Worm (Caenorhabditis elegans) whole organism, young adult: ENCODE data around the gene tbce-1.

Experiments used
- B0019.2 ChIP-seq: fragments of 200-800 bp; sonication (Bioruptor generic); conservative IDR thresholded peaks from 2 replicates; pipeline ENCODE4 v1.3.6; 2022; ENCODE audit warnings: missing genetic modification reagents, missing genetic modification characterization, missing compliant biosample characterization
- B0261.1 ChIP-seq: sonication (generic microtip); optimal IDR thresholded peaks from 2 replicates; lab custom pipeline; 2016; ENCODE audit warnings: mild to moderate bottlenecking, missing genetic modification characterization, moderate library complexity, missing compliant biosample characterization
- D2030.7 ChIP-seq: fragments of 200-800 bp; sonication (Bioruptor generic); IDR thresholded peaks from 2 replicates; pipeline ENCODE4 v1.3.6; 2022; ENCODE audit warnings: missing genetic modification reagents, missing genetic modification characterization, missing compliant biosample characterization
- F23B12.7 ChIP-seq: sonication (generic microtip); optimal IDR thresholded peaks from 2 replicates; lab custom pipeline; 2017; ENCODE audit warnings: missing genetic modification characterization, mild to moderate bottlenecking, missing compliant biosample characterization, antibody characterized with exemption, moderate library complexity; ENCODE audit not compliant: insufficient read depth
- F33H1.4 ChIP-seq: fragments of 200-800 bp; sonication (Bioruptor generic); IDR thresholded peaks from 2 replicates; pipeline ENCODE4 v1.3.6; 2022; ENCODE audit warnings: missing genetic modification reagents, missing genetic modification characterization, missing compliant biosample characterization
- F37B4.10 ChIP-seq: fragments of 200-800 bp; sonication (Bioruptor generic); IDR thresholded peaks from 2 replicates; pipeline ENCODE4 v1.3.6; 2022; ENCODE audit warnings: missing genetic modification characterization, missing compliant biosample characterization
- F39B2.1 ChIP-seq: fragments of 200-800 bp; sonication (Bioruptor generic); IDR thresholded peaks from 2 replicates; pipeline ENCODE4 v1.3.6; 2022; ENCODE audit warnings: missing genetic modification reagents, missing genetic modification characterization, missing compliant biosample characterization
- Y53F4B.3 ChIP-seq: fragments of 200-800 bp; sonication (Bioruptor generic); IDR thresholded peaks from 2 replicates; pipeline ENCODE4 v1.3.6; 2022; ENCODE audit warnings: missing genetic modification reagents, missing genetic modification characterization, missing compliant biosample characterization
- athp-1 ChIP-seq: sonication (generic microtip); optimal IDR thresholded peaks from 2 replicates; lab custom pipeline; 2017; ENCODE audit warnings: mild to moderate bottlenecking, missing genetic modification characterization, missing compliant biosample characterization
- attf-5 ChIP-seq: fragments of 200-800 bp; sonication (Bioruptor generic); optimal IDR thresholded peaks from 2 replicates; lab custom pipeline; 2018; ENCODE audit warnings: mild to moderate bottlenecking, missing genetic modification characterization, missing compliant biosample characterization
- bed-2 ChIP-seq: fragments of 200-800 bp; sonication (Bioruptor generic); IDR thresholded peaks from 2 replicates; pipeline ENCODE4 v1.3.6; 2022; ENCODE audit warnings: missing genetic modification reagents, missing genetic modification characterization, missing compliant biosample characterization
- die-1 ChIP-seq: sonication (generic microtip); optimal IDR thresholded peaks from 2 replicates; lab custom pipeline; 2016; ENCODE audit warnings: missing genotype, mild to moderate bottlenecking, missing genetic modification characterization, missing compliant biosample characterization
- dpl-1 ChIP-seq: fragments of 150-350 bp; optimal IDR thresholded peaks from 2 replicates; lab custom pipeline; 2014; ENCODE audit warnings: missing biosample characterization, missing genetic modification reagents, missing genetic modification characterization
- efl-1 ChIP-seq: fragments of 150-350 bp; optimal IDR thresholded peaks from 2 replicates; lab custom pipeline; 2014; ENCODE audit warnings: missing biosample characterization, missing genetic modification reagents, missing genetic modification characterization
- egl-18 ChIP-seq: fragments of 200-800 bp; sonication (Bioruptor generic); IDR thresholded peaks from 2 replicates; pipeline ENCODE4 v1.3.6; 2022; ENCODE audit warnings: missing genetic modification reagents, missing genetic modification characterization, missing compliant biosample characterization
- egrh-3 ChIP-seq: fragments of 200-800 bp; sonication (Bioruptor generic); IDR thresholded peaks from 2 replicates; pipeline ENCODE4 v1.3.6; 2022; ENCODE audit warnings: missing genetic modification reagents, missing genetic modification characterization, missing compliant biosample characterization
- ekl-4 ChIP-seq: fragments of 200-800 bp; sonication (Bioruptor generic); IDR thresholded peaks from 2 replicates; pipeline ENCODE4 v1.3.6; 2022; ENCODE audit warnings: missing genetic modification reagents, missing genetic modification characterization, missing compliant biosample characterization
- ets-4 ChIP-seq: fragments of 200-800 bp; sonication (Bioruptor generic); optimal IDR thresholded peaks from 2 replicates; lab custom pipeline; 2018; ENCODE audit warnings: mild to moderate bottlenecking, missing genetic modification characterization, missing compliant biosample characterization
- hmg-1.2 ChIP-seq: fragments of 200-800 bp; sonication (Bioruptor generic); IDR thresholded peaks from 2 replicates; pipeline ENCODE4 v1.3.6; 2022; ENCODE audit warnings: missing genetic modification reagents, missing genetic modification characterization, missing compliant biosample characterization
- let-526 ChIP-seq: fragments of 200-800 bp; sonication (Bioruptor generic); IDR thresholded peaks from 2 replicates; pipeline ENCODE4 v1.3.6; 2022; ENCODE audit warnings: missing genetic modification reagents, missing genetic modification characterization, missing compliant biosample characterization
- lin-26 ChIP-seq: fragments of 200-800 bp; sonication (Bioruptor generic); IDR thresholded peaks from 2 replicates; pipeline ENCODE4 v1.3.6; 2022; ENCODE audit warnings: missing genetic modification reagents, missing genetic modification characterization, missing compliant biosample characterization
- lir-1 ChIP-seq: fragments of 200-800 bp; sonication (Bioruptor generic); conservative IDR thresholded peaks from 2 replicates; pipeline ENCODE4 v1.3.6; 2022; ENCODE audit warnings: missing genetic modification reagents, missing genetic modification characterization, missing compliant biosample characterization
- lsl-1 ChIP-seq: fragments of 200-800 bp; sonication (Bioruptor generic); optimal IDR thresholded peaks from 2 replicates; lab custom pipeline; 2018; ENCODE audit warnings: mild to moderate bottlenecking, missing genetic modification characterization, moderate library complexity, missing compliant biosample characterization
- madf-10 ChIP-seq: sonication (generic microtip); optimal IDR thresholded peaks from 2 replicates; lab custom pipeline; 2016; ENCODE audit warnings: mild to moderate bottlenecking, missing genetic modification characterization, missing compliant biosample characterization
- madf-6 ChIP-seq: fragments of 200-800 bp; sonication (Bioruptor generic); IDR thresholded peaks from 2 replicates; pipeline ENCODE4 v1.3.6; 2022; ENCODE audit warnings: missing genetic modification reagents, missing genetic modification characterization, missing compliant biosample characterization
- mcd-1 ChIP-seq: fragments of 200-800 bp; sonication (Bioruptor generic); IDR thresholded peaks from 2 replicates; pipeline ENCODE4 v1.3.6; 2022; ENCODE audit warnings: missing genetic modification reagents, missing genetic modification characterization, missing compliant biosample characterization
- repo-1 ChIP-seq: sonication (generic microtip); optimal IDR thresholded peaks from 2 replicates; lab custom pipeline; 2017; ENCODE audit warnings: mild to moderate bottlenecking, missing genetic modification characterization, missing compliant biosample characterization
- rpc-1 ChIP-seq, 2 experiments: fragments of 150-350 bp in 1 of 2; sonication (generic microtip) in 1 of 2; optimal IDR thresholded peaks; 2 replicates each; lab custom pipeline; 2014 to 2018; ENCODE audit warnings: missing biosample characterization in 1 of 2, missing genetic modification characterization in 1 of 2, missing genetic modification reagents in 1 of 2, missing genotype in 1 of 2
- sdz-38 ChIP-seq: sonication (generic microtip); optimal IDR thresholded peaks from 2 replicates; lab custom pipeline; 2016; ENCODE audit warnings: missing genotype, missing genetic modification characterization, missing compliant biosample characterization
- snpc-1.1 ChIP-seq: sonication (generic microtip); optimal IDR thresholded peaks from 2 replicates; lab custom pipeline; 2017; ENCODE audit warnings: missing genetic modification characterization, mild to moderate bottlenecking, missing compliant biosample characterization, antibody characterized with exemption, moderate library complexity, missing genotype, missing genetic modification reagents; ENCODE audit not compliant: insufficient read depth
- snpc-4 ChIP-seq, 5 experiments: fragments of 150-350 bp in 1 of 5; sonication (generic microtip) in 4 of 5; optimal IDR thresholded peaks; 2 replicates each; lab custom pipeline; 2014 to 2018; ENCODE audit warnings: missing genetic modification characterization in 5 of 5, missing biosample characterization in 3 of 5, antibody characterized with exemption in 2 of 5, mild to moderate bottlenecking in 2 of 5, missing compliant biosample characterization in 2 of 5, missing genotype in 2 of 5, moderate library complexity in 2 of 5, missing genetic modification reagents in 1 of 5
- tbp1 ChIP-seq: fragments of 200-800 bp; sonication (Bioruptor generic); optimal IDR thresholded peaks from 2 replicates; lab custom pipeline; 2018; ENCODE audit warnings: mild to moderate bottlenecking, missing genetic modification characterization, missing compliant biosample characterization
- tbx-9 ChIP-seq: sonication (generic microtip); optimal IDR thresholded peaks from 2 replicates; lab custom pipeline; 2016; ENCODE audit warnings: borderline replicate concordance, missing genetic modification characterization, inconsistent platforms, missing compliant biosample characterization
- zfh-2 ChIP-seq: fragments of 200-800 bp; sonication (Bioruptor generic); conservative IDR thresholded peaks from 2 replicates; pipeline ENCODE4 v1.3.6; 2022; ENCODE audit warnings: missing genetic modification reagents, missing genetic modification characterization, missing compliant biosample characterization
- ztf-26 ChIP-seq: sonication (generic microtip); optimal IDR thresholded peaks from 2 replicates; lab custom pipeline; 2017; ENCODE audit warnings: missing genetic modification characterization, missing compliant biosample characterization
- ztf-28 ChIP-seq: fragments of 200-800 bp; sonication (Bioruptor generic); IDR thresholded peaks from 2 replicates; pipeline ENCODE4 v1.3.6; 2022; ENCODE audit warnings: missing genetic modification reagents, missing genetic modification characterization, missing compliant biosample characterization
- ztf-6 ChIP-seq: fragments of 200-800 bp; sonication (Bioruptor generic); IDR thresholded peaks from 2 replicates; pipeline ENCODE4 v1.3.6; 2022; ENCODE audit warnings: missing genetic modification reagents, missing genetic modification characterization, missing compliant biosample characterization

The tbce-1 gene

ce11 chrIV:8286352-8286751 lies 8.1 kb upstream of the tbce-1 start, which contains the start of gene K07H8.9 (continued):
- TF ChIP-seq madf-10 (tag; lab: Kevin White, UChicago) (no peak), lsl-1 (GFP tag; lab: Kevin White, UChicago) (no peak), B0019.2 (no peak), lir-1 (GFP tag; lab: Robert Waterston, UW) (no peak), rpc-1 (optimal IDR thresholded peaks at IDR 0.05; lab: Kevin White, UChicago) (no peak), rpc-1 (tag; optimal IDR thresholded peaks at IDR 0.05; lab: Kevin White, UChicago) (no peak)

- TF ChIP-seq D2030.7 (GFP tag; lab: Robert Waterston, UW) (no peak), F39B2.1 (no peak), lin-26 (0 out of 2 replicates have a peak, but pooled peaks have one; percentile 52), efl-1 (GFP tag; lab: Kevin White, UChicago) (no peak), B0261.1 (tag; lab: Kevin White, UChicago) (no peak), egrh-3 (GFP tag; lab: Robert Waterston, UW) (no peak), ztf-6 (GFP tag; lab: Robert Waterston, UW) (no peak)
These were observed 7.2 kb upstream of the tbce-1 start for ce11 chrIV:8287287-8287686.

- TF ChIP-seq F37B4.10 (GFP tag; lab: Robert Waterston, UW) (0 out of 2 replicates have a peak, but pooled peaks have one; percentile 50), lin-26 (no peak), die-1 (tag; lab: Kevin White, UChicago) (peak; percentile 29), zfh-2 (GFP tag; lab: Robert Waterston, UW) (peak; percentile 73), ztf-28 (no peak), Y53F4B.3 (GFP tag; lab: Robert Waterston, UW) (no peak), let-526 (GFP tag; lab: Robert Waterston, UW) (no peak), egrh-3 (GFP tag; lab: Robert Waterston, UW) (peak; percentile 75; the same call in 1 of the 2 replicates)
These were observed 5.4 kb upstream of the tbce-1 start for ce11 chrIV:8289105-8289504.

ce11 chrIV:8289505-8289579 lies 5.1 kb upstream of the tbce-1 start, which contains the start of gene nucl-1:
nucl-1 (minus strand) TSS chrIV:8289530.
- TF ChIP-seq tbx-9 (tag; lab: Kevin White, UChicago) (no peak), let-526 (GFP tag; lab: Robert Waterston, UW) (no peak), bed-2 (GFP tag; lab: Robert Waterston, UW) (no peak), egl-18 (GFP tag; lab: Robert Waterston, UW) (no peak), athp-1 (tag; lab: Kevin White, UChicago) (no peak)

ce11 chrIV:8289580-8290323 lies 4.7 kb upstream of the tbce-1 start, which contains the start of gene daf-31:
daf-31 (plus strand) TSS chrIV:8290273.
- TF ChIP-seq madf-6 (GFP tag; lab: Robert Waterston, UW) (peak; percentile 6; the same call in 1 of the 2 replicates), F23B12.7 (peak; percentile 45), ztf-26 (no peak), efl-1 (GFP tag; lab: Kevin White, UChicago) (peak; percentile 72), tbp1 (GFP tag; lab: Kevin White, UChicago) (peak; percentile 24), ets-4 (GFP tag; lab: Kevin White, UChicago) (no peak), snpc-4 (GFP tag; optimal IDR thresholded peaks at IDR 0.05; lab: Kevin White, UChicago) (no peak), snpc-4 (tag; optimal IDR thresholded peaks at IDR 0.05; lab: Kevin White, UChicago) (peak in 1 of 4 experiments; percentile 54), attf-5 (GFP tag; lab: Kevin White, UChicago) (peak; percentile 55), mcd-1 (no peak), F33H1.4 (GFP tag; lab: Robert Waterston, UW) (peak; percentile 87), dpl-1 (peak; percentile 67), repo-1 (tag; lab: Kevin White, UChicago) (no peak), lsl-1 (GFP tag; lab: Kevin White, UChicago) (peak; percentile 7), sdz-38 (tag; lab: Kevin White, UChicago) (no peak), hmg-1.2 (GFP tag; lab: Robert Waterston, UW) (peak; percentile 3; the same call in 1 of the 2 replicates), ekl-4 (GFP tag; lab: Robert Waterston, UW) (no peak), snpc-1.1 (tag; lab: Kevin White, UChicago) (no peak)
